Worm (Caenorhabditis elegans): ENCODE measurements around the gene glo-1.

DNA sequence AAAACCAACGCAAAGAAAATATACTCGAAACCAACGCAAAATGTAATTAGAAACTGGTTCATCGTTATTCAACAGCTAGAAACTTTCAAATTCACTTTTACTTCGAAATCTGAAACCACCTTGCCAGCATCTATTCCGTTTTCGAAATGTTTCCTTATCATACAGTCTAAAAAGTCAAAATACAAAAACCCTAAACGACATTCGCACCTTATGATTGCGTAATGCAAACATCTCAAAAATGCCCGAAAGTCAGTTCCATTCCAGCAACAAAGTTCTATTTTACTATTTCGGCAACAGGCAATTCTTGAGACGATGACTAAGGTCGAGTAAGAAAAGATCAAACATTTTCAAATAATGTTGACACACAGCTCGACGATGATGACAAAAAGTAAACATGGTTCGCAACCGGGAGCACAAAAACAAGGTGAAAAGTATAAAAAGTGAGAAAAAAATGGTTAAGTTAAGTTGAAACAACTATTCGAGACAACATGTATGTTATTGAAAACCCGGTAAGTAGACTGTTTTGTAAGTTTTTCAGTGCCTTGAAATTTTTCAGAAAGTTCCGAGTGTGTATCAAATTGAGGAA, 30.2 kb downstream of the glo-1 start, which contains the start of gene lec-7:
- TF ChIP-seq ceh-62 (tag; optimal IDR thresholded peaks at IDR 0.05) (no peak), F44E2.7 (GFP tag; IDR thresholded peaks at IDR 0.05) (no peak)
